Worm (Caenorhabditis elegans) whole organism, L4 larva: ENCODE measurements around the gene srg-26.
A peak's percentile ranks its signal among the peaks of the same experiment; 100 is the strongest.

Experiments
- T20F7.1 ChIP-seq: fragments of 200-800 bp; sonication (Bioruptor generic); optimal IDR thresholded peaks from 2 replicates; lab custom pipeline; 2018; ENCODE audit warnings: mild to moderate bottlenecking, missing genetic modification characterization, missing compliant biosample characterization
- Y48G9A.11 ChIP-seq: fragments of 200-800 bp; sonication (Bioruptor generic); IDR thresholded peaks from 2 replicates; pipeline ENCODE4 v1.3.6; 2022; ENCODE audit warnings: missing genetic modification reagents, missing genetic modification characterization, missing compliant biosample characterization
- Y5F2A.4 ChIP-seq: fragments of 200-800 bp; sonication (Bioruptor generic); optimal IDR thresholded peaks from 2 replicates; lab custom pipeline; 2018; ENCODE audit warnings: mild to moderate bottlenecking, missing genetic modification characterization, missing compliant biosample characterization
- aha-1 ChIP-seq: fragments of 150-350 bp; peaks from one replicate; lab custom pipeline; 2014; ENCODE audit warnings: missing biosample characterization, missing genetic modification characterization
- attf-4 ChIP-seq: sonication (generic microtip); optimal IDR thresholded peaks from 3 replicates; lab custom pipeline; 2017; ENCODE audit warnings: missing biosample characterization, missing genetic modification characterization
- ceh-32 ChIP-seq: sonication (generic microtip); optimal IDR thresholded peaks from 2 replicates; lab custom pipeline; 2016; ENCODE audit warnings: mild to moderate bottlenecking, missing genetic modification characterization, missing compliant biosample characterization; ENCODE audit not compliant: poor library complexity
- ceh-62 ChIP-seq: sonication (generic microtip); optimal IDR thresholded peaks from 2 replicates; lab custom pipeline; 2017; ENCODE audit warnings: missing biosample characterization, missing genetic modification characterization
- ctbp-1 ChIP-seq: fragments of 200-800 bp; sonication (Bioruptor generic); IDR thresholded peaks from 2 replicates; pipeline ENCODE4 v1.3.6; 2022; ENCODE audit warnings: missing genetic modification reagents, missing genetic modification characterization, missing compliant biosample characterization
- daf-12 ChIP-seq: fragments of 150-350 bp; optimal IDR thresholded peaks from 2 replicates; lab custom pipeline; 2014; ENCODE audit warnings: missing biosample characterization, missing genetic modification reagents, missing genetic modification characterization
- daf-16 ChIP-seq, 3 experiments: sonication (generic microtip); optimal IDR thresholded peaks; 2 replicates each; lab custom pipeline; 2016 to 2017; ENCODE audit warnings: missing genetic modification characterization in 3 of 3, missing genetic modification reagents in 3 of 3, mild to moderate bottlenecking in 2 of 3, missing compliant biosample characterization in 2 of 3, missing biosample characterization in 1 of 3, moderate library complexity in 1 of 3
- daf-19 ChIP-seq: fragments of 200-800 bp; sonication (Bioruptor generic); conservative IDR thresholded peaks from 2 replicates; pipeline ENCODE4 v1.3.6; 2022; ENCODE audit warnings: missing genetic modification characterization, missing compliant biosample characterization
- daf-8 ChIP-seq: fragments of 200-800 bp; sonication (Bioruptor generic); IDR thresholded peaks from 2 replicates; pipeline ENCODE4 v1.3.6; 2022; ENCODE audit warnings: missing genetic modification characterization, missing compliant biosample characterization
- dmd-6 ChIP-seq: fragments of 200-800 bp; sonication (Bioruptor generic); IDR thresholded peaks from 2 replicates; pipeline ENCODE4 v1.3.6; 2022; ENCODE audit warnings: missing genetic modification reagents, missing genetic modification characterization, missing compliant biosample characterization
- dmd-8 ChIP-seq: fragments of 200-800 bp; sonication (Bioruptor generic); IDR thresholded peaks from 2 replicates; pipeline ENCODE4 v1.3.6; 2022; ENCODE audit warnings: missing genetic modification characterization, missing compliant biosample characterization
- dpl-1 ChIP-seq: fragments of 150-350 bp; optimal IDR thresholded peaks from 2 replicates; lab custom pipeline; 2014; ENCODE audit warnings: missing biosample characterization, missing genetic modification reagents, missing genetic modification characterization
- hif-1 ChIP-seq, 2 experiments: sonication (generic microtip); optimal IDR thresholded peaks; 2 replicates each; lab custom pipeline; 2016 to 2017; ENCODE audit warnings: missing compliant biosample characterization in 2 of 2, missing genetic modification characterization in 2 of 2, missing genetic modification reagents in 2 of 2, missing genotype in 2 of 2, mild to moderate bottlenecking in 1 of 2
- hlh-11 ChIP-seq: fragments of 200-800 bp; sonication (Bioruptor generic); optimal IDR thresholded peaks from 2 replicates; lab custom pipeline; 2018; ENCODE audit warnings: mild to moderate bottlenecking, missing genetic modification characterization, missing compliant biosample characterization
- hlh-30 ChIP-seq: sonication (generic microtip); optimal IDR thresholded peaks from 2 replicates; lab custom pipeline; 2017; ENCODE audit warnings: antibody characterized with exemption, mild to moderate bottlenecking, missing genetic modification characterization, missing compliant biosample characterization; ENCODE audit not compliant: insufficient read depth
- hmg-1.1 ChIP-seq: fragments of 200-800 bp; sonication (Bioruptor generic); IDR thresholded peaks from 2 replicates; pipeline ENCODE4 v1.3.6; 2022; ENCODE audit warnings: missing genetic modification reagents, missing genetic modification characterization, missing compliant biosample characterization
- jun-1 ChIP-seq: fragments of 150-350 bp; optimal IDR thresholded peaks from 2 replicates; lab custom pipeline; 2014; ENCODE audit warnings: missing biosample characterization, missing genetic modification reagents, missing genetic modification characterization
- lir-3 ChIP-seq: sonication (generic microtip); optimal IDR thresholded peaks from 2 replicates; lab custom pipeline; 2016; ENCODE audit warnings: mild to moderate bottlenecking, missing genetic modification characterization, missing compliant biosample characterization
- mdl-1 ChIP-seq, 2 experiments: fragments of 150-350 bp in 1 of 2; sonication (generic microtip) in 1 of 2; optimal IDR thresholded peaks; 2 replicates each; lab custom pipeline; 2014 to 2017; ENCODE audit warnings: missing biosample characterization in 2 of 2, missing genetic modification characterization in 2 of 2
- mxl-2 ChIP-seq: fragments of 200-800 bp; sonication (Bioruptor generic); conservative IDR thresholded peaks from 2 replicates; pipeline ENCODE4 v1.3.6; 2022; ENCODE audit warnings: missing genetic modification reagents, missing genetic modification characterization, missing compliant biosample characterization
- nhr-102 ChIP-seq: sonication (generic microtip); optimal IDR thresholded peaks from 2 replicates; lab custom pipeline; 2016; ENCODE audit warnings: mild to moderate bottlenecking, missing genetic modification characterization, moderate library complexity, missing compliant biosample characterization
- nhr-11 ChIP-seq: fragments of 150-350 bp; optimal IDR thresholded peaks from 2 replicates; lab custom pipeline; 2014; ENCODE audit warnings: missing biosample characterization, missing genetic modification characterization
- nhr-111 ChIP-seq: fragments of 200-800 bp; sonication (Bioruptor generic); optimal IDR thresholded peaks from 2 replicates; lab custom pipeline; 2018; ENCODE audit warnings: mild to moderate bottlenecking, missing genetic modification characterization, missing compliant biosample characterization
- nhr-28 ChIP-seq: fragments of 150-350 bp; optimal IDR thresholded peaks from 2 replicates; lab custom pipeline; 2014; ENCODE audit warnings: missing biosample characterization, missing genetic modification characterization
- nhr-77 ChIP-seq: fragments of 150-350 bp; optimal IDR thresholded peaks from 2 replicates; lab custom pipeline; 2014; ENCODE audit warnings: missing biosample characterization, missing genetic modification characterization
- set-16 ChIP-seq: fragments of 200-800 bp; sonication (Bioruptor generic); IDR thresholded peaks from 2 replicates; pipeline ENCODE4 v1.3.6; 2022; ENCODE audit warnings: missing genetic modification reagents, missing genetic modification characterization, missing compliant biosample characterization
- skn-1 ChIP-seq: fragments of 150-350 bp; optimal IDR thresholded peaks from 2 replicates; lab custom pipeline; 2014; ENCODE audit warnings: missing biosample characterization, missing genetic modification characterization
- spr-1 ChIP-seq: sonication (generic microtip); optimal IDR thresholded peaks from 2 replicates; lab custom pipeline; 2016; ENCODE audit warnings: mild to moderate bottlenecking, missing genetic modification characterization, missing compliant biosample characterization
- unc-62 ChIP-seq, 3 experiments: fragments of 150-350 bp in 1 of 3; sonication (generic microtip); optimal IDR thresholded peaks in 2 of 3; peaks in 1 of 3; 1 replicate in 1 of 3; 2 replicates in 2 of 3; lab custom pipeline; 2014 to 2017; ENCODE audit warnings: missing biosample characterization in 3 of 3, missing genetic modification characterization in 3 of 3, missing genetic modification reagents in 3 of 3, missing genotype in 1 of 3
- zfp-2 ChIP-seq: sonication (generic microtip); optimal IDR thresholded peaks from 2 replicates; lab custom pipeline; 2016; ENCODE audit warnings: mild to moderate bottlenecking, missing genetic modification characterization, missing compliant biosample characterization
- zip-11 ChIP-seq: fragments of 200-800 bp; sonication (Bioruptor generic); IDR thresholded peaks from 2 replicates; pipeline ENCODE4 v1.3.6; 2022; ENCODE audit warnings: missing genetic modification characterization, missing compliant biosample characterization

srg-26 gene

DNA sequence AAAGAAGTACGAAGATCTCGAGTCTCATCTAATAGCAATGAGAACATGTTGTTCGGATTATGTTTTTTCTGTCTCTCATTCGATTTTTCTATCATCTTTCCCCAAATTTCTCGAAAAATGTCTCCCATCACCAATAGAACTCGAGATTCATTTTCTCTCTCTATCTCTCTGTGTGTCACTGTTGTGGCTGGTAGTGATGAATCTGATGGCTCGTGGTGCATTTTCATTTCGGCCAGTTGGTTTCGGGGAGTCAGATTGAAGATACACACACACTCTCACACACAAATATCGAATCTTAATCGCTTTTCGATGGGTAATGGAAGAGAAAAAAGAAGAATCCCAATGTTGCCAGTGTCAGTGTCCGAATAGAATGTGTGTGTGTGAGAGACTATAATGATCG is 35.1 kb upstream of the srg-26 start:
- TF ChIP-seq hif-1 (tag; optimal IDR thresholded peaks at IDR 0.05; lab: Kevin White, UChicago) (peak in 1 of 2 experiments; percentile 44), hlh-11 (tag; lab: Kevin White, UChicago) (peak; percentile 48), hlh-30 (tag; lab: Kevin White, UChicago) (peak; percentile 24), ceh-62 (tag; lab: Kevin White, UChicago) (no peak), Y5F2A.4 (no peak), daf-16 (GFP tag; optimal IDR thresholded peaks at IDR 0.05; lab: Kevin White, UChicago) (peak in 1 of 2 experiments; percentile 67), daf-16 (tag; optimal IDR thresholded peaks at IDR 0.05; lab: Kevin White, UChicago) (no peak), aha-1 (tag; lab: Kevin White, UChicago) (peak; percentile 79), nhr-28 (tag; lab: Kevin White, UChicago) (no peak), nhr-11 (tag; lab: Kevin White, UChicago) (peak; percentile 72)

DNA sequence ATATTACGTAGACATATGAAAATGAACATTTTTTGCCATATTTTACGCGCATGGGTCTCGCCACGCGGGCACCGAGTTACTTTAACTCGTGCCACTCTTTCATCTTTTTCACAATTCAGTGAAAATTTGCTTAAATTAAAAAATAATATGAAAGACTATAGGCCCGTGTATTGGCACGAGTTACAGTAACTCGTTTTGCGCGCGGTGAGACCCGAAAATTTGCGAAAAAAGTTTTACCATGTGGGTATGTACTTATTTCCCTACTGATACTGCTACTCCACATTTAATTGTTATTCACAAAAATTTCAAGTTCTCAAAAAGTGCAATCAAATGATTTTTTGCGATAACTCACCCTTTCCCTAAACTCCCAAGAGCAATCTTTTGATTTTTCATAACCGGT is 33.3 kb upstream of the srg-26 start:
- TF ChIP-seq ceh-32 (tag; lab: Kevin White, UChicago) (no peak), unc-62 (GFP tag; optimal IDR thresholded peaks at IDR 0.05 in 1 of 2; lab: Kevin White, UChicago) (peak in 1 of 2 experiments; percentile 98), unc-62 (tag; optimal IDR thresholded peaks at IDR 0.05; lab: Kevin White, UChicago) (no peak)

DNA sequence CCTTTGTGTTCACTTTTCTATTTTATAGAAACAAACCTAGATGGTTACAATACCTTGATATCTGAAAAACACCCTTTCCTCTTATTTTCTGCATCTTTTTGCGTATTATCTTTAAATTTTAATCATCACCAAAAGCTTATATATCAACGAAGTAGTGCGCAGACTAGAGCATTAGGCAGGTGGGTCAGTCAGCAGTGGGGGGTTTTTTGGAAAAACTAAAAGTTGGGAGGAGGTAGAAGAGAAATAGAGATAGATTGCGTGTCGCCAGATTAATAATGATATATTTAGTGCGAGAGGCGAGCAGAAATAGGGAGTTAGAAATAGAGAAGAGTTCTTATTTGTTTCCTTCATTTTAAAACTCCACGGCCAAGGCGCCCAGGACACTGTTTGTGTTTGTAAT is 29.8 kb upstream of the srg-26 start:
- no peak for TF ChIP-seq T20F7.1 (GFP tag; lab: Kevin White, UChicago)
- peak; percentile 73 for TF ChIP-seq aha-1 (tag; lab: Kevin White, UChicago)

DNA sequence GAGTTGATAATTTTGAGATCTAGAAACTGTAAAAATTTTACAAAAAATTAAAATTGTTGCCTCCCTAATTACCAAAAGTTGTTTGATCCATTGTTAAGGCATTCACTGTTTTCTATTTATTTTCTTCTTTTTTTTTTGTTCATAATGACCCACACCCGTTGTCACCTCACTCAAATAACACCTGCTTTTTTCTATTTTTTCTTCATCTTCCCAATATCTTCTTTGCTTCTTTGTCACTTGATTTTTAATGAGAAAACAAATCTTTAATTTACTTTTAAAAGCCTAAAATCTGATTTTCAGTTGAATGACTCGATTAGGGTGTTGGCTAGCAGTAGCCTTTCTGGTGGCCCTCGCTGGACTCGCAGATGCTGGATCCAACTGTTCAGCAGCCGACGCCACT is 27.7 kb upstream of the srg-26 start, which contains the start of gene ncx-2:
Gene ncx-2 (plus strand): TSS at position 301 of the 400 bp plus-strand sequence.
- no peak for TF ChIP-seq spr-1 (tag; lab: Kevin White, UChicago)
- no peak for TF ChIP-seq zip-11
- no peak for TF ChIP-seq skn-1 (tag; lab: Kevin White, UChicago)
- TF ChIP-seq ceh-32 (tag; lab: Kevin White, UChicago) = no peak
- no peak for TF ChIP-seq unc-62 (GFP tag; optimal IDR thresholded peaks at IDR 0.05 in 1 of 2; lab: Kevin White, UChicago)
- TF ChIP-seq unc-62 (tag; optimal IDR thresholded peaks at IDR 0.05; lab: Kevin White, UChicago) = no peak

DNA sequence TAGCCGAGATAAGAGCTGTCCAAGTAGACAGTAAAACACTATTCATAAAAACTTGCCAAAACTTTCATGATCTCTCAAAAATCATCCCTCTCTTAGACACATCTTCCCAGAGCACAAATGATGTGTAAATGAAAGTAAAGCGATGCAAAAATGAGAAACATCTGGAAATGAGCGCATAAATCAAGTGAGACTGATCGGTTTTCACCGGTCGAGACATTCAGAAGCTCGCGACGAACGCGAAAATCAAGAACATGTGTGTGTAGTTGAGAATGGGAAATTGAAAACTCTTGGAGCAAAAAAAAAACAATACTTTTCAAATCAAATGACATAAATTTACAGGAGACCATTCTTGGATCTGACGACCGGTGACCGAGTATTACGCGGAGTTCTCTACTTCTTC is 26.7 kb upstream of the srg-26 start:
- no peak for TF ChIP-seq mxl-2 (GFP tag; lab: Robert Waterston, UW)
- no peak for TF ChIP-seq ctbp-1 (GFP tag; lab: Robert Waterston, UW)
- no peak for TF ChIP-seq hmg-1.1 (GFP tag; lab: Robert Waterston, UW)
- no peak for TF ChIP-seq daf-8 (GFP tag; lab: Robert Waterston, UW)
- no peak for TF ChIP-seq attf-4
- TF ChIP-seq daf-12 = no peak
- no peak for TF ChIP-seq T20F7.1 (GFP tag; lab: Kevin White, UChicago)
- no peak for TF ChIP-seq set-16 (GFP tag; lab: Robert Waterston, UW)
- TF ChIP-seq lir-3 (tag; lab: Kevin White, UChicago) = no peak
- TF ChIP-seq nhr-111 (GFP tag; lab: Kevin White, UChicago) = no peak
- TF ChIP-seq daf-19 = no peak
- TF ChIP-seq zfp-2 = no peak
- TF ChIP-seq Y48G9A.11 (GFP tag; lab: Robert Waterston, UW) = no peak
- no peak for TF ChIP-seq spr-1 (tag; lab: Kevin White, UChicago)
- TF ChIP-seq mdl-1 (tag; optimal IDR thresholded peaks at IDR 0.05; lab: Kevin White, UChicago) = no peak
- no peak for TF ChIP-seq hlh-30 (tag; lab: Kevin White, UChicago)
- no peak for TF ChIP-seq dmd-6 (GFP tag; lab: Robert Waterston, UW)
- no peak for TF ChIP-seq ceh-32 (tag; lab: Kevin White, UChicago)

- TF ChIP-seq jun-1 = no peak
- no peak for TF ChIP-seq Y5F2A.4
- TF ChIP-seq nhr-77 (tag; lab: Kevin White, UChicago) = no peak
- TF ChIP-seq dmd-8 (GFP tag; lab: Robert Waterston, UW) = no peak
- TF ChIP-seq dpl-1 (GFP tag; lab: Kevin White, UChicago) = no peak
- TF ChIP-seq nhr-102 (tag; lab: Kevin White, UChicago) = no peak
- TF ChIP-seq, all 104 proteins: peak for 0
Observed at ce11 chrV:5311635-5312034, 19.4 kb upstream of the srg-26 start, which contains the start of gene C10G8.4. C10G8.4 (plus strand) TSS chrV:5311935.
